Fruit fly (Drosophila melanogaster): ENCODE measurements around the gene Vha100-1.

Vha100-1 gene

DNA sequence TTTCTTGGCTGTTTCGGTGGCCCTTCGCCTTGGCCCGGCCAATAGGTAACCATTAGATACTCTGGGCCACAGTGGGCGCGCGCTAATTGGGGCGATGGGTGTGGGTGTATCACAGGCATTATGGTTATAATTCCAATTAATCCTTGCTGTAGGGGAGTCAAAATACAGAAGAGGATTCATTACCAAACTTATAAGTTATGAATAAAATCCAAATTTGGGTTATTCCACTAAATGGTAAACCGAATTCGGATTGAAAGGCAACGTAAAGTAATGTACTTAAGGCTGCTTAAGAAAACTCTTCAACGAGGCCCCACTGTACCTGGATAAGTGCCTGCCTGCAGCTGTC lies 41.4 kb upstream of the Vha100-1 start (continued):
- TF ChIP-seq CG18764 (GFP tag; optimal IDR thresholded peaks at IDR 0.05) (peak; percentile 36), Taf1 (GFP tag; IDR thresholded peaks at IDR 0.05) (0 out of 2 replicates have a peak, but pooled peaks have one; percentile 23), D19A (tag; optimal IDR thresholded peaks at IDR 0.05) (peak; percentile 49), CG7372 (GFP tag; IDR thresholded peaks at IDR 0.05) (0 out of 2 replicates have a peak, but pooled peaks have one; percentile 32), Side (GFP tag; optimal IDR thresholded peaks at IDR 0.05) (no peak), gcm2 (GFP tag; optimal IDR thresholded peaks at IDR 0.05) (no peak), Jarid2 (GFP tag; optimal IDR thresholded peaks at IDR 0.05) (peak; percentile 33), Nf-YC (tag; optimal IDR thresholded peaks at IDR 0.05) (peak; percentile 45), CG2129 (GFP tag; IDR thresholded peaks at IDR 0.05; ENCODE audit: partially characterized antibody) (no peak), Kr (GFP tag; optimal IDR thresholded peaks at IDR 0.05) (no peak), ind (GFP tag; optimal IDR thresholded peaks at IDR 0.05) (peak; percentile 66), CG4404 (GFP tag; IDR thresholded peaks at IDR 0.05) (peak; percentile 52), Drgx (GFP tag; IDR thresholded peaks at IDR 0.05) (0 out of 2 replicates have a peak, but pooled peaks have one; percentile 30), corto (GFP tag; optimal IDR thresholded peaks at IDR 0.05) (no peak), CG14441 (GFP tag; IDR thresholded peaks at IDR 0.05) (peak; percentile 30; the same call in 1 of the 2 replicates), gem (tag; optimal IDR thresholded peaks at IDR 0.05) (peak; percentile 54), lov (optimal IDR thresholded peaks at IDR 0.05) (no peak), lov (GFP tag; IDR thresholded peaks at IDR 0.05) (no peak), Fer1 (GFP tag; optimal IDR thresholded peaks at IDR 0.05) (peak; percentile 75), Deaf1 (tag; optimal IDR thresholded peaks at IDR 0.05) (no peak), CG10274 (GFP tag; optimal IDR thresholded peaks at IDR 0.05) (peak; percentile 20), HHEX (GFP tag; optimal IDR thresholded peaks at IDR 0.05) (peak; percentile 50), ATbp (GFP tag; optimal IDR thresholded peaks at IDR 0.05) (no peak), ftz-f1 (GFP tag; optimal IDR thresholded peaks at IDR 0.05) (peak; percentile 35), danr (GFP tag; IDR thresholded peaks at IDR 0.05) (0 out of 2 replicates have a peak, but pooled peaks have one; percentile 30), Xrp1 (GFP tag; IDR thresholded peaks at IDR 0.05) (peak; percentile 71), Sin3A (optimal IDR thresholded peaks at IDR 0.05) (no peak), NK7.1 (GFP tag; optimal IDR thresholded peaks at IDR 0.05) (no peak), TFAM (GFP tag; optimal IDR thresholded peaks at IDR 0.05) (no peak), Optix (GFP tag; IDR thresholded peaks at IDR 0.05) (no peak), CG30431 (GFP tag; optimal IDR thresholded peaks at IDR 0.05) (no peak), CG7357 (GFP tag; IDR thresholded peaks at IDR 0.05) (peak; percentile 50; the same call in 1 of the 3 replicates), abd-A (tag; optimal IDR thresholded peaks at IDR 0.05) (peak; percentile 26), Ptx1 (GFP tag; IDR thresholded peaks at IDR 0.05) (peak; percentile 69), CG12071 (GFP tag; optimal IDR thresholded peaks at IDR 0.05) (peak; percentile 39), Dbx (GFP tag; IDR thresholded peaks at IDR 0.05) (0 out of 3 replicates have a peak, but pooled peaks have one; percentile 21), ewg (GFP tag; optimal IDR thresholded peaks at IDR 0.05) (no peak), eve (GFP tag; optimal IDR thresholded peaks at IDR 0.05) (no peak), CG32532 (GFP tag; IDR thresholded peaks at IDR 0.05) (peak; percentile 67), CG15514 (GFP tag; optimal IDR thresholded peaks at IDR 0.05) (peak; percentile 41), CG8478 (optimal IDR thresholded peaks at IDR 0.05) (no peak), emc (GFP tag; optimal IDR thresholded peaks at IDR 0.05) (no peak), CG3995 (GFP tag; optimal IDR thresholded peaks at IDR 0.05) (no peak), pan (optimal IDR thresholded peaks at IDR 0.05) (no peak), pan (GFP tag; optimal IDR thresholded peaks at IDR 0.05 in 1 of 2, IDR thresholded peaks at IDR 0.05 in 1 of 2) (no peak), zen (tag; optimal IDR thresholded peaks at IDR 0.05) (peak; percentile 33), CG10654 (GFP tag; optimal IDR thresholded peaks at IDR 0.05) (no peak), Aef1 (GFP tag; IDR thresholded peaks at IDR 0.05) (peak; percentile 45; the same call in 1 of the 3 replicates), CG11696 (GFP tag; IDR thresholded peaks at IDR 0.05) (no peak), CG14710 (tag; optimal IDR thresholded peaks at IDR 0.05) (no peak), ac (GFP tag; optimal IDR thresholded peaks at IDR 0.05) (no peak), dmrt99B (tag; optimal IDR thresholded peaks at IDR 0.05) (peak; percentile 77), CG43689 (GFP tag; IDR thresholded peaks at IDR 0.05) (no peak)
